Worm (Caenorhabditis elegans): ENCODE results near the gene sre-48.

- TF ChIP-seq blmp-1 (tag; optimal IDR thresholded peaks at IDR 0.05) (no peak), sox-4 (tag; optimal IDR thresholded peaks at IDR 0.05) (no peak), nhr-76 (tag; optimal IDR thresholded peaks at IDR 0.05) (no peak), zag-1 (tag; optimal IDR thresholded peaks at IDR 0.05) (no peak), nhr-11 (tag; optimal IDR thresholded peaks at IDR 0.05) (no peak), nhr-77 (tag; optimal IDR thresholded peaks at IDR 0.05) (no peak), mep-1 (tag; optimal IDR thresholded peaks at IDR 0.05) (no peak), grh-1 (GFP tag; IDR thresholded peaks at IDR 0.05) (no peak), lin-13 (GFP tag; optimal IDR thresholded peaks at IDR 0.05) (no peak), nhr-28 (tag; optimal IDR thresholded peaks at IDR 0.05) (no peak), alr-1 (tag; optimal IDR thresholded peaks at IDR 0.05; ENCODE audit: borderline replicate concordance) (no peak), nhr-12 (tag; optimal IDR thresholded peaks at IDR 0.05) (no peak), hlh-17 (GFP tag; optimal IDR thresholded peaks at IDR 0.05; ENCODE audit: borderline replicate concordance) (no peak), egl-27 (tag; optimal IDR thresholded peaks at IDR 0.05) (no peak)
Measured at ce11 chrII:13951986-13952385, 27.7 kb downstream of the sre-48 start.

Data from whole organism, L1 larva.